Fruit fly (Drosophila melanogaster) whole organism, embryonic: ENCODE data around the gene tth.

Experiments
- CG10565 ChIP-seq: fragments of 200-800 bp; sonication (Bioruptor generic); optimal IDR thresholded peaks from 3 replicates; lab custom pipeline; 2016; ENCODE audit warnings: missing biosample characterization, mild to moderate bottlenecking, missing genetic modification characterization
- CG12219 ChIP-seq: fragments of 200-800 bp; sonication (Bioruptor generic); optimal IDR thresholded peaks from 3 replicates; lab custom pipeline; 2018; ENCODE audit warnings: missing biosample characterization, mild to moderate bottlenecking, missing genetic modification characterization
- CG12391 ChIP-seq: fragments of 200-800 bp; sonication (Bioruptor generic); optimal IDR thresholded peaks from 3 replicates; lab custom pipeline; 2018; ENCODE audit warnings: missing biosample characterization, mild to moderate bottlenecking, missing genetic modification characterization, moderate library complexity
- CG1603 ChIP-seq: fragments of 200-800 bp; sonication (Bioruptor generic); optimal IDR thresholded peaks from 2 replicates; lab custom pipeline; 2019; ENCODE audit warnings: missing biosample characterization, mild to moderate bottlenecking, missing genetic modification characterization, moderate library complexity
- CG16813 ChIP-seq: fragments of 200-800 bp; sonication (Bioruptor generic); IDR thresholded peaks from 3 replicates; pipeline ENCODE4 v1.3.6; 2022; ENCODE audit warnings: missing biosample characterization, missing genetic modification characterization; ENCODE audit not compliant: partially characterized antibody
- CG2120 ChIP-seq: fragments of 200-800 bp; sonication (Bioruptor generic); optimal IDR thresholded peaks from 3 replicates; lab custom pipeline; 2016; ENCODE audit warnings: missing biosample characterization, missing genetic modification characterization
- CG30020 ChIP-seq: fragments of 200-800 bp; optimal IDR thresholded peaks from 2 replicates; lab custom pipeline; 2019; ENCODE audit warnings: missing biosample characterization, mild to moderate bottlenecking, missing genetic modification characterization, moderate library complexity
- CG34224 ChIP-seq: fragments of 200-800 bp; sonication (Bioruptor generic); IDR thresholded peaks from 3 replicates; pipeline ENCODE4 v1.3.6; 2022; ENCODE audit warnings: missing biosample characterization, missing genetic modification characterization; ENCODE audit not compliant: partially characterized antibody
- CG3726 ChIP-seq: fragments of 200-800 bp; sonication (Bioruptor generic); IDR thresholded peaks from 3 replicates; pipeline ENCODE4, ENCODE4 v1.3.6; 2022; ENCODE audit warnings: missing biosample characterization, missing genetic modification characterization
- CG6254 ChIP-seq: fragments of 200-800 bp; sonication (Bioruptor generic); optimal IDR thresholded peaks from 3 replicates; lab custom pipeline; 2017; ENCODE audit warnings: mild to moderate bottlenecking, missing biosample characterization, missing genetic modification reagents, missing genetic modification characterization
- CG8281 ChIP-seq: fragments of 200-800 bp; sonication (Bioruptor generic); optimal IDR thresholded peaks from 2 replicates; lab custom pipeline; 2018; ENCODE audit warnings: missing biosample characterization, mild to moderate bottlenecking, missing genetic modification characterization, moderate library complexity
- CrebB ChIP-seq: fragments of 200-800 bp; sonication (Bioruptor generic); optimal IDR thresholded peaks from 3 replicates; lab custom pipeline; 2018; ENCODE audit warnings: missing biosample characterization, mild to moderate bottlenecking, missing genetic modification characterization
- Deaf1 ChIP-seq: fragments of 200-800 bp; optimal IDR thresholded peaks from 3 replicates; lab custom pipeline; 2019; ENCODE audit warnings: missing biosample characterization, mild to moderate bottlenecking, missing genetic modification characterization, moderate library complexity
- Elba2 ChIP-seq: fragments of 200-800 bp; sonication (Bioruptor generic); optimal IDR thresholded peaks from 3 replicates; lab custom pipeline; 2016; ENCODE audit warnings: missing biosample characterization, missing genetic modification characterization
- Ets65A ChIP-seq: fragments of 200-800 bp; sonication (Bioruptor generic); peaks from one replicate; lab custom pipeline; 2016; ENCODE audit warnings: missing biosample characterization, missing genetic modification characterization
- Gsc ChIP-seq: fragments of 200-800 bp; sonication (Bioruptor generic); IDR thresholded peaks from 2 replicates; pipeline ENCODE4 v1.3.6; 2022; ENCODE audit warnings: missing biosample characterization, missing genetic modification characterization
- Gug ChIP-seq: fragments of 200-800 bp; sonication (Bioruptor generic); IDR thresholded peaks from 4 replicates; pipeline ENCODE4 v1.3.6; 2022; ENCODE audit warnings: missing biosample characterization, missing genetic modification characterization
- Lpt ChIP-seq: fragments of >200 bp; optimal IDR thresholded peaks from 2 replicates; lab custom pipeline; 2018; ENCODE audit warnings: missing biosample characterization, missing genetic modification characterization
- Myb ChIP-seq: fragments of 200-800 bp; sonication (Bioruptor generic); optimal IDR thresholded peaks from 2 replicates; lab custom pipeline; 2016; ENCODE audit warnings: missing biosample characterization, missing genetic modification characterization
- Rfx ChIP-seq: fragments of 200-800 bp; sonication (Bioruptor generic); IDR thresholded peaks from 2 replicates; pipeline ENCODE4 v1.3.6; 2022; ENCODE audit warnings: missing biosample characterization, missing genetic modification characterization
- Sin3A ChIP-seq: fragments of >200 bp; optimal IDR thresholded peaks from 2 replicates; lab custom pipeline; 2018
- Sox100B ChIP-seq: fragments of 200-800 bp; sonication (Bioruptor generic); optimal IDR thresholded peaks from 3 replicates; lab custom pipeline; 2018; ENCODE audit warnings: missing biosample characterization, mild to moderate bottlenecking, missing genetic modification characterization
- TFAM ChIP-seq: fragments of 200-800 bp; sonication (Bioruptor generic); optimal IDR thresholded peaks from 2 replicates; lab custom pipeline; 2017; ENCODE audit warnings: missing biosample characterization, missing genetic modification characterization, inconsistent platforms
- Xbp1 ChIP-seq: fragments of 200-800 bp; sonication (Bioruptor generic); optimal IDR thresholded peaks from 3 replicates; lab custom pipeline; 2016; ENCODE audit warnings: missing biosample characterization, mild to moderate bottlenecking, missing genetic modification characterization
- al ChIP-seq: fragments of 200-800 bp; sonication (Bioruptor generic); IDR thresholded peaks from 2 replicates; pipeline ENCODE4 v1.3.6; 2022; ENCODE audit warnings: missing biosample characterization, missing genetic modification characterization
- br ChIP-seq: fragments of >200 bp; optimal IDR thresholded peaks from 2 replicates; lab custom pipeline; 2017
- chm ChIP-seq: fragments of 200-800 bp; sonication (Bioruptor generic); IDR thresholded peaks from 2 replicates; pipeline ENCODE4 v1.3.6; 2022; ENCODE audit warnings: missing biosample characterization, missing genetic modification characterization
- ci ChIP-seq: fragments of 200-800 bp; sonication (Bioruptor generic); IDR thresholded peaks from 3 replicates; pipeline ENCODE4 v1.3.6; 2022; ENCODE audit warnings: missing biosample characterization, missing genetic modification characterization
- dati ChIP-seq: fragments of 200-800 bp; sonication (Bioruptor generic); IDR thresholded peaks from 2 replicates; pipeline ENCODE4 v1.3.6; 2022; ENCODE audit warnings: missing biosample characterization, missing genetic modification characterization
- en ChIP-seq: fragments of 200-800 bp; sonication (Bioruptor generic); optimal IDR thresholded peaks from 2 replicates; lab custom pipeline; 2016; ENCODE audit warnings: missing biosample characterization, missing genetic modification characterization
- fd102C ChIP-seq: fragments of 200-800 bp; sonication (Bioruptor generic); optimal IDR thresholded peaks from 2 replicates; lab custom pipeline; 2018; ENCODE audit warnings: missing biosample characterization, mild to moderate bottlenecking, missing genetic modification characterization, moderate library complexity
- ftz-f1 ChIP-seq: fragments of 200-800 bp; sonication (Bioruptor generic); optimal IDR thresholded peaks from 2 replicates; lab custom pipeline; 2016; ENCODE audit warnings: missing biosample characterization, missing genetic modification characterization
- hth ChIP-seq: fragments of >200 bp; optimal IDR thresholded peaks from 2 replicates; lab custom pipeline; 2017; ENCODE audit warnings: inconsistent platforms
- jigr1 ChIP-seq: fragments of 200-800 bp; sonication (Bioruptor generic); IDR thresholded peaks from 3 replicates; pipeline ENCODE4 v1.3.6; 2022; ENCODE audit warnings: missing biosample characterization, missing genetic modification characterization
- kah ChIP-seq: fragments of 200-800 bp; sonication (Bioruptor generic); optimal IDR thresholded peaks from 2 replicates; lab custom pipeline; 2018; ENCODE audit warnings: missing biosample characterization, mild to moderate bottlenecking, missing genetic modification characterization
- knrl ChIP-seq: fragments of 200-800 bp; sonication (Bioruptor generic); IDR thresholded peaks from 3 replicates; pipeline ENCODE4 v1.3.6; 2022; ENCODE audit warnings: missing biosample characterization, missing genetic modification characterization; ENCODE audit not compliant: partially characterized antibody
- lola ChIP-seq, 3 experiments: fragments of >200 bp in 2 of 3; fragments of 200-800 bp in 1 of 3; sonication (Bioruptor generic) in 1 of 3; optimal IDR thresholded peaks; 2 replicates each; lab custom pipeline; 2017 to 2019; ENCODE audit warnings: missing biosample characterization in 3 of 3, missing genetic modification characterization in 3 of 3, mild to moderate bottlenecking in 1 of 3, moderate library complexity in 1 of 3
- nerfin-1 ChIP-seq: fragments of 200-800 bp; sonication (Bioruptor generic); optimal IDR thresholded peaks from 3 replicates; lab custom pipeline; 2019; ENCODE audit warnings: missing biosample characterization, mild to moderate bottlenecking, missing genetic modification characterization, moderate library complexity
- pfk ChIP-seq: fragments of 200-800 bp; sonication (Bioruptor generic); optimal IDR thresholded peaks from 2 replicates; lab custom pipeline; 2018; ENCODE audit warnings: missing biosample characterization, mild to moderate bottlenecking, missing genetic modification characterization, moderate library complexity
- phol ChIP-seq: fragments of 200-800 bp; sonication (Bioruptor generic); optimal IDR thresholded peaks from 3 replicates; lab custom pipeline; 2018; ENCODE audit warnings: missing biosample characterization, mild to moderate bottlenecking, missing genetic modification characterization, moderate library complexity
- pita ChIP-seq: fragments of 200-800 bp; sonication (Bioruptor generic); optimal IDR thresholded peaks from 2 replicates; lab custom pipeline; 2017; ENCODE audit warnings: missing biosample characterization, mild to moderate bottlenecking, missing genetic modification characterization
- pros ChIP-seq: fragments of 200-800 bp; sonication (Bioruptor generic); optimal IDR thresholded peaks from 3 replicates; lab custom pipeline; 2019; ENCODE audit warnings: missing biosample characterization, mild to moderate bottlenecking, missing genetic modification characterization, moderate library complexity
- seq ChIP-seq: fragments of 200-800 bp; sonication (Bioruptor generic); IDR thresholded peaks from 2 replicates; pipeline ENCODE4 v1.3.6; 2022; ENCODE audit warnings: missing biosample characterization, missing genetic modification characterization
- sr ChIP-seq: fragments of 200-800 bp; sonication (Bioruptor generic); IDR thresholded peaks from 3 replicates; pipeline ENCODE4 v1.3.6; 2022; ENCODE audit warnings: missing biosample characterization, missing genetic modification characterization
- ssp ChIP-seq: fragments of 200-800 bp; sonication (Bioruptor generic); IDR thresholded peaks from 2 replicates; pipeline ENCODE4 v1.3.6; 2022; ENCODE audit warnings: missing biosample characterization, missing genetic modification characterization
- stwl ChIP-seq: fragments of 200-800 bp; sonication (Bioruptor generic); optimal IDR thresholded peaks from 3 replicates; lab custom pipeline; 2018; ENCODE audit warnings: missing biosample characterization, mild to moderate bottlenecking, missing genetic modification characterization, moderate library complexity
- tll ChIP-seq, 2 experiments: fragments of 200-800 bp in 1 of 2; fragments of >200 bp in 1 of 2; sonication (Bioruptor generic) in 1 of 2; optimal IDR thresholded peaks; 2 replicates each; lab custom pipeline; 2017 to 2019; ENCODE audit warnings: missing biosample characterization in 2 of 2, missing genetic modification characterization in 2 of 2, mild to moderate bottlenecking in 1 of 2, moderate library complexity in 1 of 2
- trh ChIP-seq: fragments of 200-800 bp; sonication (Bioruptor generic); optimal IDR thresholded peaks from 2 replicates; lab custom pipeline; 2016; ENCODE audit warnings: missing biosample characterization, missing genetic modification characterization
- vfl ChIP-seq: fragments of 200-800 bp; sonication (Bioruptor generic); optimal IDR thresholded peaks from 2 replicates; lab custom pipeline; 2016; ENCODE audit warnings: missing biosample characterization, missing genetic modification characterization
- vnd ChIP-seq: fragments of 200-800 bp; sonication (Bioruptor generic); IDR thresholded peaks from 3 replicates; pipeline ENCODE4 v1.3.6; 2022; ENCODE audit warnings: missing biosample characterization, missing genetic modification characterization; ENCODE audit not compliant: partially characterized antibody
- zen ChIP-seq: fragments of 200-800 bp; sonication (Bioruptor generic); optimal IDR thresholded peaks from 3 replicates; lab custom pipeline; 2018; ENCODE audit warnings: missing biosample characterization, mild to moderate bottlenecking, missing genetic modification characterization, moderate library complexity
- zfh2 ChIP-seq: fragments of 200-800 bp; sonication (Bioruptor generic); optimal IDR thresholded peaks from 2 replicates; lab custom pipeline; 2016; ENCODE audit warnings: missing biosample characterization, missing genetic modification characterization

Gene tth

dm6 chrX:13626579-13626894 lies 10.2 kb upstream of the tth start (continued):
- TF ChIP-seq CG3726 (GFP tag; lab: Robert Waterston, UW) = 0 out of 3 replicates have a peak, but pooled peaks have one; percentile 35
- peak; percentile 37 for TF ChIP-seq chm (GFP tag; lab: Robert Waterston, UW)
- peak; percentile 83 for TF ChIP-seq ci (GFP tag; lab: Robert Waterston, UW)
- TF ChIP-seq phol (tag; lab: Kevin White, UChicago) = peak; percentile 72
- peak; percentile 9 for TF ChIP-seq zen
- peak; percentile 59 for TF ChIP-seq CrebB
- peak; percentile 78 for TF ChIP-seq zfh2 (GFP tag; lab: Kevin White, UChicago)
- TF ChIP-seq kah = no peak
- peak; percentile 57; the same call in 1 of the 3 replicates for TF ChIP-seq jigr1 (GFP tag; lab: Robert Waterston, UW)
- TF ChIP-seq CG10565 (GFP tag; lab: Kevin White, UChicago) = no peak
- peak; percentile 79 for TF ChIP-seq Gug (GFP tag; lab: Robert Waterston, UW)
- TF ChIP-seq CG6254 (GFP tag; lab: Kevin White, UChicago) = no peak
- TF ChIP-seq Elba2 = no peak
- TF ChIP-seq CG2120 (GFP tag; lab: Kevin White, UChicago) = peak; percentile 90
- TF ChIP-seq knrl (GFP tag; lab: Robert Waterston, UW) = no peak
- TF ChIP-seq Xbp1 (GFP tag; lab: Kevin White, UChicago) = peak; percentile 56
- TF ChIP-seq fd102C (GFP tag; lab: Kevin White, UChicago) = no peak
- TF ChIP-seq en (GFP tag; lab: Kevin White, UChicago) = peak; percentile 58
- no peak for TF ChIP-seq pros (GFP tag; lab: Kevin White, UChicago)
- TF ChIP-seq pfk (GFP tag; lab: Kevin White, UChicago) = no peak
- no peak for TF ChIP-seq sr
- TF ChIP-seq Rfx = peak; percentile 91
- TF ChIP-seq CG12391 (tag; lab: Kevin White, UChicago) = peak; percentile 74
- TF ChIP-seq vnd (GFP tag; lab: Robert Waterston, UW) = no peak
- peak; percentile 30; the same call in 1 of the 2 replicates for TF ChIP-seq ssp (GFP tag; lab: Robert Waterston, UW)
- no peak for TF ChIP-seq pita (GFP tag; lab: Kevin White, UChicago)
- TF ChIP-seq CG16813 (GFP tag; lab: Robert Waterston, UW) = no peak
- no peak for TF ChIP-seq Gsc (GFP tag; lab: Robert Waterston, UW)
- no peak for TF ChIP-seq Sin3A (lab: Kevin White, UChicago)
- no peak for TF ChIP-seq tll (GFP tag; optimal IDR thresholded peaks at IDR 0.05; lab: Kevin White, UChicago)
- peak; percentile 67 for TF ChIP-seq al (GFP tag; lab: Robert Waterston, UW)
- TF ChIP-seq stwl (tag; lab: Kevin White, UChicago) = no peak
- TF ChIP-seq CG1603 (tag; lab: Kevin White, UChicago) = peak; percentile 37
- peak; percentile 81 for TF ChIP-seq seq (GFP tag; lab: Robert Waterston, UW)
- peak; percentile 63 for TF ChIP-seq Sox100B (GFP tag; lab: Kevin White, UChicago)
- TF ChIP-seq br (lab: Kevin White, UChicago) = no peak
- no peak for TF ChIP-seq trh (GFP tag; lab: Kevin White, UChicago)
- peak in 1 of 3 experiments; percentile 42 for TF ChIP-seq lola (GFP tag; optimal IDR thresholded peaks at IDR 0.05; lab: Kevin White, UChicago)
- peak; percentile 70 for TF ChIP-seq Ets65A (GFP tag; lab: Kevin White, UChicago)
- TF ChIP-seq nerfin-1 (tag; lab: Kevin White, UChicago) = peak; percentile 53
- TF ChIP-seq vfl (GFP tag; lab: Kevin White, UChicago) = peak; percentile 66
- TF ChIP-seq Lpt = no peak
- peak; percentile 72 for TF ChIP-seq CG12219 (GFP tag; lab: Kevin White, UChicago)
- no peak for TF ChIP-seq CG30020 (tag; lab: Kevin White, UChicago)
- TF ChIP-seq CG34224 (GFP tag; lab: Robert Waterston, UW) = no peak
- peak; percentile 50 for TF ChIP-seq Deaf1
- no peak for TF ChIP-seq hth
- TF ChIP-seq dati (GFP tag; lab: Robert Waterston, UW) = peak; percentile 13; the same call in 1 of the 2 replicates
- no peak for TF ChIP-seq TFAM (GFP tag; lab: Kevin White, UChicago)
- peak; percentile 67 for TF ChIP-seq Myb (GFP tag; lab: Kevin White, UChicago)
- TF ChIP-seq CG8281 (tag; lab: Kevin White, UChicago) = peak; percentile 56
- peak; percentile 84 for TF ChIP-seq ftz-f1
